Worm (Caenorhabditis elegans) whole organism, young adult: ENCODE results near the gene T26E4.2.
"Not testable (repeated sequence)": the region's sequence is repeated elsewhere in the genome, so short reads cannot be mapped to it uniquely, and the experiment has no call there.

Source experiments
- C17E4.6 ChIP-seq: fragments of 200-800 bp; sonication (Bioruptor generic); IDR thresholded peaks from 2 replicates; pipeline ENCODE4 v1.3.6; 2022; ENCODE audit warnings: missing genetic modification reagents, missing genetic modification characterization, missing compliant biosample characterization
- F23B12.7 ChIP-seq: sonication (generic microtip); optimal IDR thresholded peaks from 2 replicates; lab custom pipeline; 2017; ENCODE audit warnings: missing genetic modification characterization, mild to moderate bottlenecking, missing compliant biosample characterization, antibody characterized with exemption, moderate library complexity; ENCODE audit not compliant: insufficient read depth
- F55B11.4 ChIP-seq: sonication (generic microtip); optimal IDR thresholded peaks from 2 replicates; lab custom pipeline; 2016; ENCODE audit warnings: missing compliant biosample characterization, missing genetic modification characterization, borderline replicate concordance; ENCODE audit not compliant: insufficient read depth
- K12H6.12 ChIP-seq: fragments of 200-800 bp; sonication (Bioruptor generic); optimal IDR thresholded peaks from 2 replicates; lab custom pipeline; 2018; ENCODE audit warnings: mild to moderate bottlenecking, missing genetic modification characterization, missing compliant biosample characterization
- Y56A3A.18 ChIP-seq: fragments of 200-800 bp; sonication (Bioruptor generic); IDR thresholded peaks from 2 replicates; pipeline ENCODE4 v1.3.6; 2022; ENCODE audit warnings: missing genetic modification reagents, missing genetic modification characterization, missing compliant biosample characterization
- Y79H2A.3 ChIP-seq: fragments of 200-800 bp; sonication (Bioruptor generic); conservative IDR thresholded peaks from 2 replicates; pipeline ENCODE4 v1.3.6; 2022; ENCODE audit warnings: missing genetic modification reagents, missing genetic modification characterization, missing compliant biosample characterization
- atf-7 ChIP-seq: sonication (generic microtip); optimal IDR thresholded peaks from 2 replicates; lab custom pipeline; 2017; ENCODE audit warnings: mild to moderate bottlenecking, missing genetic modification characterization, missing compliant biosample characterization
- bed-2 ChIP-seq: fragments of 200-800 bp; sonication (Bioruptor generic); IDR thresholded peaks from 2 replicates; pipeline ENCODE4 v1.3.6; 2022; ENCODE audit warnings: missing genetic modification reagents, missing genetic modification characterization, missing compliant biosample characterization
- ccch-3 ChIP-seq: fragments of 200-800 bp; sonication (Bioruptor generic); optimal IDR thresholded peaks from 2 replicates; lab custom pipeline; 2018; ENCODE audit warnings: mild to moderate bottlenecking, missing genetic modification characterization, missing compliant biosample characterization
- efl-1 ChIP-seq: fragments of 150-350 bp; optimal IDR thresholded peaks from 2 replicates; lab custom pipeline; 2014; ENCODE audit warnings: missing biosample characterization, missing genetic modification reagents, missing genetic modification characterization
- egl-44 ChIP-seq: fragments of 200-800 bp; sonication (Bioruptor generic); IDR thresholded peaks from 2 replicates; pipeline ENCODE4 v1.3.6; 2022; ENCODE audit warnings: missing genetic modification reagents, missing genetic modification characterization, missing compliant biosample characterization
- egrh-3 ChIP-seq: fragments of 200-800 bp; sonication (Bioruptor generic); IDR thresholded peaks from 2 replicates; pipeline ENCODE4 v1.3.6; 2022; ENCODE audit warnings: missing genetic modification reagents, missing genetic modification characterization, missing compliant biosample characterization
- ekl-4 ChIP-seq: fragments of 200-800 bp; sonication (Bioruptor generic); IDR thresholded peaks from 2 replicates; pipeline ENCODE4 v1.3.6; 2022; ENCODE audit warnings: missing genetic modification reagents, missing genetic modification characterization, missing compliant biosample characterization
- ets-4 ChIP-seq: fragments of 200-800 bp; sonication (Bioruptor generic); optimal IDR thresholded peaks from 2 replicates; lab custom pipeline; 2018; ENCODE audit warnings: mild to moderate bottlenecking, missing genetic modification characterization, missing compliant biosample characterization
- hmg-1.2 ChIP-seq: fragments of 200-800 bp; sonication (Bioruptor generic); IDR thresholded peaks from 2 replicates; pipeline ENCODE4 v1.3.6; 2022; ENCODE audit warnings: missing genetic modification reagents, missing genetic modification characterization, missing compliant biosample characterization
- let-526 ChIP-seq: fragments of 200-800 bp; sonication (Bioruptor generic); IDR thresholded peaks from 2 replicates; pipeline ENCODE4 v1.3.6; 2022; ENCODE audit warnings: missing genetic modification reagents, missing genetic modification characterization, missing compliant biosample characterization
- let-607 ChIP-seq, 2 experiments: fragments of 200-800 bp in 1 of 2; sonication (Bioruptor generic) in 1 of 2; sonication (generic microtip) in 1 of 2; optimal IDR thresholded peaks; 2 replicates each; lab custom pipeline; 2016 to 2018; ENCODE audit warnings: mild to moderate bottlenecking in 2 of 2, missing compliant biosample characterization in 2 of 2, missing genetic modification characterization in 2 of 2, moderate library complexity in 2 of 2, missing genotype in 1 of 2
- lin-26 ChIP-seq: fragments of 200-800 bp; sonication (Bioruptor generic); IDR thresholded peaks from 2 replicates; pipeline ENCODE4 v1.3.6; 2022; ENCODE audit warnings: missing genetic modification reagents, missing genetic modification characterization, missing compliant biosample characterization
- lsy-27 ChIP-seq: sonication (generic microtip); optimal IDR thresholded peaks from 2 replicates; lab custom pipeline; 2017; ENCODE audit warnings: missing genetic modification characterization, mild to moderate bottlenecking, missing compliant biosample characterization, antibody characterized with exemption, missing genotype, borderline replicate concordance; ENCODE audit not compliant: insufficient read depth
- madf-10 ChIP-seq: sonication (generic microtip); optimal IDR thresholded peaks from 2 replicates; lab custom pipeline; 2016; ENCODE audit warnings: mild to moderate bottlenecking, missing genetic modification characterization, missing compliant biosample characterization
- madf-3 ChIP-seq: fragments of 200-800 bp; sonication (Bioruptor generic); IDR thresholded peaks from 2 replicates; pipeline ENCODE4 v1.3.6; 2022; ENCODE audit warnings: missing genetic modification reagents, missing genetic modification characterization, missing compliant biosample characterization
- madf-8 ChIP-seq: fragments of 200-800 bp; sonication (Bioruptor generic); conservative IDR thresholded peaks from 2 replicates; pipeline ENCODE4 v1.3.6; 2022; ENCODE audit warnings: missing genetic modification reagents, missing genetic modification characterization, missing compliant biosample characterization
- mel-28 ChIP-seq: sonication (generic microtip); optimal IDR thresholded peaks from 2 replicates; lab custom pipeline; 2016; ENCODE audit warnings: borderline replicate concordance, mild to moderate bottlenecking, missing genetic modification characterization, missing compliant biosample characterization
- mes-4 ChIP-seq: sonication (generic microtip); optimal IDR thresholded peaks from 2 replicates; lab custom pipeline; 2016; ENCODE audit warnings: missing genotype, missing genetic modification characterization, missing compliant biosample characterization
- pha-4 ChIP-seq: fragments of 150-350 bp; sonication (generic microtip); optimal IDR thresholded peaks from 2 replicates; lab custom pipeline; 2014; ENCODE audit warnings: missing biosample characterization, missing genetic modification reagents, missing genetic modification characterization
- rpc-1 ChIP-seq, 2 experiments: fragments of 150-350 bp in 1 of 2; sonication (generic microtip) in 1 of 2; optimal IDR thresholded peaks; 2 replicates each; lab custom pipeline; 2014 to 2018; ENCODE audit warnings: missing biosample characterization in 1 of 2, missing genetic modification characterization in 1 of 2, missing genetic modification reagents in 1 of 2, missing genotype in 1 of 2
- snpc-1.3 ChIP-seq: sonication (generic microtip); optimal IDR thresholded peaks from 2 replicates; lab custom pipeline; 2017; ENCODE audit warnings: missing genetic modification characterization, mild to moderate bottlenecking, missing compliant biosample characterization, antibody characterized with exemption, moderate library complexity, missing genotype, missing genetic modification reagents; ENCODE audit not compliant: insufficient read depth
- somi-1 ChIP-seq: fragments of 200-800 bp; sonication (Bioruptor generic); optimal IDR thresholded peaks from 2 replicates; lab custom pipeline; 2018; ENCODE audit warnings: mild to moderate bottlenecking, missing genetic modification characterization, missing compliant biosample characterization
- unc-62 ChIP-seq: fragments of 150-350 bp; optimal IDR thresholded peaks from 2 replicates; lab custom pipeline; 2014; ENCODE audit warnings: missing biosample characterization, missing genetic modification reagents, missing genetic modification characterization

The T26E4.2 gene

ce11 chrV:15810446-15810845 is 29.3 kb downstream of the T26E4.2 start, which contains the start of gene F54B8.1:
TSS of gene F54B8.1 (plus strand) at chrV:15810746.
- TF ChIP-seq mes-4 (tag; lab: Kevin White, UChicago): no peak
- TF ChIP-seq atf-7 (tag; lab: Kevin White, UChicago): no peak
- TF ChIP-seq lin-26 (GFP tag; lab: Robert Waterston, UW): no peak
- TF ChIP-seq madf-10 (tag; lab: Kevin White, UChicago): no peak
- no peak for TF ChIP-seq let-607 (tag; optimal IDR thresholded peaks at IDR 0.05; lab: Kevin White, UChicago)
- no peak for TF ChIP-seq madf-8 (GFP tag; lab: Robert Waterston, UW)
- TF ChIP-seq snpc-1.3: no peak
- no peak for TF ChIP-seq bed-2 (GFP tag; lab: Robert Waterston, UW)
- no peak for TF ChIP-seq Y79H2A.3 (GFP tag; lab: Robert Waterston, UW)
- no peak for TF ChIP-seq ets-4 (GFP tag; lab: Kevin White, UChicago)
- no peak for TF ChIP-seq K12H6.12 (tag; lab: Kevin White, UChicago)
- TF ChIP-seq pha-4 (tag; lab: Kevin White, UChicago): no peak
- TF ChIP-seq efl-1 (GFP tag; lab: Kevin White, UChicago): no peak
- TF ChIP-seq ccch-3: no peak
- no peak for TF ChIP-seq egl-44 (GFP tag; lab: Robert Waterston, UW)
- TF ChIP-seq mel-28: no peak
- TF ChIP-seq F55B11.4 (tag; lab: Kevin White, UChicago): no peak

DNA sequence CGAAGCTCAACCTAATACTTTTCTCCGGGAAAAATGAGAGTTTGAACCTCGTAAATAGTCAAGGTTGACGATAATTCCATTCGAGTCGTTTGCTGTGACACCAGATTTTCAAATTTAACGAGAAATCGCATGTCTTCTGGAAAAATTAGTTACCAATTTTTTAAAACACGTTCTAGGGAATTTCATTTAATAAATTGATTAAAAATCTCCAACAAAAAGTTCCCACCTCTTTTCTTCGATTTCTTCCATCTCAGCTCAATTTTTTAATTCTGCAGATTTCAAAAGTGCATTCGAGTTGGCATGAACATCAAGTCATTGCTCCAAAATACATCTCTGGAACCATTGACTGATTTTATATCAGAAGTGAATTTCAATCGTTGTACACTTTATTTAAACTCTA is 30.8 kb downstream of the T26E4.2 start, which contains the start of gene nhr-282:
nhr-282 (plus strand) TSS at position 301 of the 400 bp plus-strand sequence.
- not testable (repeated sequence) for TF ChIP-seq let-526 (GFP tag; lab: Robert Waterston, UW); rpc-1 (optimal IDR thresholded peaks at IDR 0.05; lab: Kevin White, UChicago); rpc-1 (tag; optimal IDR thresholded peaks at IDR 0.05; lab: Kevin White, UChicago); unc-62

ce11 chrV:15815962-15816432 is 34.8 kb downstream of the T26E4.2 start, which contains the start of the genes fbxa-69 and F54B8.4:
TSS of gene fbxa-69 (minus strand) at chrV:15815971.
TSS of gene F54B8.4 (plus strand) at chrV:15816382.
- TF ChIP-seq Y56A3A.18 (GFP tag; lab: Robert Waterston, UW) (no peak), hmg-1.2 (peak; percentile 24; the same call in 1 of the 2 replicates), F23B12.7 (tag; lab: Kevin White, UChicago) (no peak)
- TF ChIP-seq, all 124 proteins: peak for 1

DNA sequence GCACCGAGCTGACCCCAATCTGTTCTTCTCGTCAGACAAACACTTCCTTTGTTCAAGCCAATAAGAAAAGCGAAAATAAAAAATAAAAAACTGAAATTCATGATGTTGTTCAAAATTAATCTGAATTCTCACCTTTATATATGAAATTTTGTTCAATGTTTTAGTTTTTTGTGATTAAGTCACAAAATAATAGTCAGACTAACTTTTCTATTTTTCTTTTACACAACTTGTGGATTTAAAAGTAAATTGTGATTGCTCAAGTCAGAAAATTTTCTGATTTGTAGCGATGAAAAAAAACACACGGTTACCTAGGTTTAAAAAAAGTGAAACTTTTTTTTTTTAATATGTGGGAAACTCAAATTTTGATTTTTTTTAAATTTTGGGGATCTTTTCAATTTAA is 36.6 kb downstream of the T26E4.2 start, which contains the start of gene abf-3:
abf-3 (minus strand) TSS at position 101 of the 400 bp plus-strand sequence.
- TF ChIP-seq somi-1 (GFP tag; lab: Kevin White, UChicago): no peak
- no peak for TF ChIP-seq ekl-4 (GFP tag; lab: Robert Waterston, UW)

DNA sequence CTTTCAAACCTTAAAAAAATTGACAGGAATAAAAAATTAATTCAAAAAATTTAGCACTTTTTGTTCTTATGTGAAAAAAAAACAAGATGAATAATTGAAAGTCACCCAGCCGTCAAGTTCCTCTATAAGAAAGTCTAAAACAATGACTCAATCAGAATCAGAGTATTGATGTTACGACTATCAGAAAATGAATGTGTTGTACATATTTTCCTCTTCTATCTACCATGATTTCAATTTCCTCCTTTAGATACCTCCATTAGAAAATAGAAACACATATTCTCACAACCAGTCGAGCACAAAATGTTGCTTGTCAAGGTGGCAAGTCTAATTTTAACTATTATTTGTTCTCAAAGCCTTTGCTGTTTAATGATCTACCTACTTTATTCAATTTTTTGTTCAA is 38.8 kb downstream of the T26E4.2 start, which contains the start of gene srbc-48:
srbc-48 (plus strand) TSS at position 301 of the 400 bp plus-strand sequence.
- no peak for TF ChIP-seq C17E4.6 (GFP tag; lab: Robert Waterston, UW)
- no peak for TF ChIP-seq madf-8 (GFP tag; lab: Robert Waterston, UW)
- no peak for TF ChIP-seq madf-3 (GFP tag; lab: Robert Waterston, UW)
- TF ChIP-seq lsy-27 (tag; lab: Kevin White, UChicago): no peak
- no peak for TF ChIP-seq egrh-3 (GFP tag; lab: Robert Waterston, UW)
